Worm (Caenorhabditis elegans): ENCODE measurements around the gene B0238.9.

Gene B0238.9

DNA sequence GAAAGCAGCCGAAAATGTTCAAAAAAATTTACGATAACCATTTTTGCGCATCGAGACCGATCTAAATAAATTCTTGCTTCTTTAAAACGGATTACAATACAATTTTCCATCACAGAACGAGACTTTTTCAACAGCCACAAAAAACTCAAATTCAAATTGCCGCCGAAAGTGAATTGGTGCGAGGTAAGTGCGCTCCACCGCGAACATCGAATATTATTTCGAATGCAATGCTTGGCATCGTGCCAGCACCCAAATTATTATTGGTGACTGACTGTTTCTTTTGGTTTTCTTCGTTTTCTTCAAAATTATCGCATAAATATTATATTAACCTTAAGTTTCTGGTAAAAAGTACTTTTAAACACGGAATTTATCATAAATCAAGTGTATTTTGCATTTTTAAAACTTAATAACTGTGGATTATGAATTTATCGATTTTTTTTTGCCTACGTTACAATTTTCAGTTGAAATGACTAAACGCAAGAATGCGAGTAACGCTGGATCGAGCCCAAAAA, 8.8 kb downstream of the B0238.9 start, which contains the start of gene penr-1 (continued):
- TF ChIP-seq ceh-8 (GFP tag; optimal IDR thresholded peaks at IDR 0.05) (no peak), nhr-47 (tag; optimal IDR thresholded peaks at IDR 0.05) (peak; percentile 71), alr-1 (tag; optimal IDR thresholded peaks at IDR 0.05; ENCODE audit: borderline replicate concordance) (no peak), egl-13 (tag; optimal IDR thresholded peaks at IDR 0.05) (peak; percentile 6), C16A3.4 (tag; optimal IDR thresholded peaks at IDR 0.05) (peak; percentile 67), elt-2 (tag; optimal IDR thresholded peaks at IDR 0.05) (peak; percentile 3), pqm-1 (tag; optimal IDR thresholded peaks at IDR 0.05) (no peak), nhr-19 (GFP tag; conservative IDR thresholded peaks at IDR 0.05) (peak; percentile 57), nhr-28 (tag; optimal IDR thresholded peaks at IDR 0.05) (no peak), nhr-12 (tag; optimal IDR thresholded peaks at IDR 0.05) (no peak), lin-35 (GFP tag; optimal IDR thresholded peaks at IDR 0.05) (peak; percentile 96 to 98), swsn-7 (tag; optimal IDR thresholded peaks at IDR 0.05) (peak; percentile 47), fkh-8 (tag; optimal IDR thresholded peaks at IDR 0.05) (peak; percentile 18), mep-1 (tag; optimal IDR thresholded peaks at IDR 0.05) (peak; percentile 19), isw-1 (GFP tag; IDR thresholded peaks at IDR 0.05) (no peak), efl-1 (optimal IDR thresholded peaks at IDR 0.05) (peak; percentile 95 to 96), efl-1 (GFP tag; optimal IDR thresholded peaks at IDR 0.05 in 1 of 2) (peak; percentile 94 to 99), F16B12.6 (tag; optimal IDR thresholded peaks at IDR 0.05) (no peak), grh-1 (GFP tag; IDR thresholded peaks at IDR 0.05) (peak; percentile 33; the same call in 1 of the 2 replicates), rnt-1 (tag; optimal IDR thresholded peaks at IDR 0.05) (peak; percentile 61), mab-9 (GFP tag; IDR thresholded peaks at IDR 0.05) (no peak), zip-4 (GFP tag; optimal IDR thresholded peaks at IDR 0.05) (no peak), nhr-85 (tag) (peak; percentile 75), nhr-90 (tag; optimal IDR thresholded peaks at IDR 0.05; ENCODE audit: poor library complexity) (peak; percentile 34)

ce11 chrV:5265581-5265980, 12.3 kb downstream of the B0238.9 start, which contains the start of the genes srt-69 and B0238.12:
TSS of gene srt-69 (minus strand) at chrV:5265681.
TSS of gene B0238.12 (plus strand) at chrV:5265844.
- TF ChIP-seq F16B12.6 (tag; optimal IDR thresholded peaks at IDR 0.05), result no peak
- TF ChIP-seq lin-35 (GFP tag; optimal IDR thresholded peaks at IDR 0.05), result no peak
- no peak for TF ChIP-seq fkh-10 (GFP tag; optimal IDR thresholded peaks at IDR 0.05)
- no peak for TF ChIP-seq ceh-8 (GFP tag; optimal IDR thresholded peaks at IDR 0.05)
- no peak for TF ChIP-seq pag-3 (tag; optimal IDR thresholded peaks at IDR 0.05; ENCODE audit: borderline replicate concordance, insufficient read depth)
- TF ChIP-seq irx-1 (tag; optimal IDR thresholded peaks at IDR 0.05), result no peak
- no peak for TF ChIP-seq jun-1 (tag; optimal IDR thresholded peaks at IDR 0.05)
- TF ChIP-seq isw-1 (GFP tag; IDR thresholded peaks at IDR 0.05), result no peak
- TF ChIP-seq aha-1 (tag; optimal IDR thresholded peaks at IDR 0.05), result no peak
- no peak for TF ChIP-seq sox-4 (tag; optimal IDR thresholded peaks at IDR 0.05)
- TF ChIP-seq mab-9 (GFP tag; IDR thresholded peaks at IDR 0.05), result no peak
- no peak for TF ChIP-seq ceh-88 (GFP tag; IDR thresholded peaks at IDR 0.05)
- TF ChIP-seq dsc-1 (tag; optimal IDR thresholded peaks at IDR 0.05), result no peak
- no peak for TF ChIP-seq swsn-7 (tag; optimal IDR thresholded peaks at IDR 0.05)
- TF ChIP-seq pqm-1 (tag; optimal IDR thresholded peaks at IDR 0.05), result no peak

- TF ChIP-seq ceh-8 (GFP tag; optimal IDR thresholded peaks at IDR 0.05) (no peak), alr-1 (tag; optimal IDR thresholded peaks at IDR 0.05; ENCODE audit: borderline replicate concordance) (no peak), ces-1 (GFP tag; optimal IDR thresholded peaks at IDR 0.05) (no peak), C34B4.2 (tag; optimal IDR thresholded peaks at IDR 0.05) (no peak), lin-39 (tag; optimal IDR thresholded peaks at IDR 0.05) (no peak), mep-1 (tag; optimal IDR thresholded peaks at IDR 0.05) (no peak), jun-1 (tag; optimal IDR thresholded peaks at IDR 0.05) (no peak), nhr-76 (tag; optimal IDR thresholded peaks at IDR 0.05) (no peak), sptf-1 (tag; optimal IDR thresholded peaks at IDR 0.05) (no peak)
These were observed 14.9 kb downstream of the B0238.9 start, which contains the start of gene cest-30 for ce11 chrV:5262999-5263398. TSS of gene cest-30 (minus strand) at chrV:5263099.

All from whole organism, L1 larva.